Worm (Caenorhabditis elegans) whole organism, L4/young adult: Measurements from ENCODE around the gene znf-622.

ENCODE experiments used
- W03F9.2 ChIP-seq: fragments of 150-350 bp; optimal IDR thresholded peaks from 2 replicates; lab custom pipeline; 2014; ENCODE audit warnings: missing biosample characterization, missing genetic modification characterization
- dao-5 ChIP-seq: sonication (generic microtip); optimal IDR thresholded peaks from 2 replicates; lab custom pipeline; 2016; ENCODE audit warnings: missing genotype, missing genetic modification characterization, moderate library complexity, missing compliant biosample characterization
- him-1 ChIP-seq: sonication (generic microtip); optimal IDR thresholded peaks from 2 replicates; lab custom pipeline; 2016; ENCODE audit warnings: missing genotype, missing genetic modification reagents, missing genetic modification characterization, missing compliant biosample characterization

The znf-622 gene

ce11 chrIII:6380472-6380871, 962 bp upstream of the znf-622 start, which contains the start of gene C16A3.5:
Gene C16A3.5 (plus strand): TSS chrIII:6380772.
- TF ChIP-seq him-1 (tag; lab: Kevin White, UChicago) (no peak), dao-5 (tag; lab: Kevin White, UChicago) (no peak), W03F9.2 (tag; lab: Kevin White, UChicago) (no peak)

- TF ChIP-seq W03F9.2 (tag; lab: Kevin White, UChicago) = no peak
- TF ChIP-seq him-1 (tag; lab: Kevin White, UChicago) = no peak
- TF ChIP-seq dao-5 (tag; lab: Kevin White, UChicago) = no peak
These were observed 1.7 kb downstream of the znf-622 start, which contains the start of gene let-716 for ce11 chrIII:6382987-6383602. Gene let-716 (plus strand): TSS chrIII:6383552.

ce11 chrIII:6389533-6389932, 8.1 kb downstream of the znf-622 start, which contains the start of gene C16A3.2:
Gene C16A3.2 (plus strand): TSS chrIII:6389833.
- TF ChIP-seq him-1 (tag; lab: Kevin White, UChicago) (no peak), dao-5 (tag; lab: Kevin White, UChicago) (no peak), W03F9.2 (tag; lab: Kevin White, UChicago) (no peak)

- TF ChIP-seq W03F9.2 (tag; lab: Kevin White, UChicago) = no peak
- no peak for TF ChIP-seq him-1 (tag; lab: Kevin White, UChicago)
- TF ChIP-seq dao-5 (tag; lab: Kevin White, UChicago) = no peak
These were observed 9.2 kb downstream of the znf-622 start, which contains the start of gene smrc-1 for ce11 chrIII:6390644-6391043. Gene smrc-1 (plus strand): TSS chrIII:6390944.

ce11 chrIII:6395706-6396232, 14.3 kb downstream of the znf-622 start, which contains the start of gene oatr-1:
Gene oatr-1 (minus strand): TSS chrIII:6396182.
- TF ChIP-seq him-1 (tag; lab: Kevin White, UChicago) (no peak), W03F9.2 (tag; lab: Kevin White, UChicago) (no peak), dao-5 (tag; lab: Kevin White, UChicago) (no peak)

- TF ChIP-seq W03F9.2 (tag; lab: Kevin White, UChicago) (no peak), him-1 (tag; lab: Kevin White, UChicago) (no peak), dao-5 (tag; lab: Kevin White, UChicago) (no peak)
These were observed 14.9 kb downstream of the znf-622 start for ce11 chrIII:6396381-6396780.

ce11 chrIII:6398124-6398523, 16.7 kb downstream of the znf-622 start:
- TF ChIP-seq W03F9.2 (tag; lab: Kevin White, UChicago) (no peak), dao-5 (tag; lab: Kevin White, UChicago) (no peak), him-1 (tag; lab: Kevin White, UChicago) (no peak)

ce11 chrIII:6399424-6399823, 18.0 kb downstream of the znf-622 start:
- TF ChIP-seq W03F9.2 (tag; lab: Kevin White, UChicago) (no peak), him-1 (tag; lab: Kevin White, UChicago) (no peak), dao-5 (tag; lab: Kevin White, UChicago) (no peak)

- no peak for TF ChIP-seq dao-5 (tag; lab: Kevin White, UChicago)
- no peak for TF ChIP-seq W03F9.2 (tag; lab: Kevin White, UChicago)
- no peak for TF ChIP-seq him-1 (tag; lab: Kevin White, UChicago)
These were observed 20.9 kb downstream of the znf-622 start for ce11 chrIII:6402346-6402745.

- TF ChIP-seq W03F9.2 (tag; lab: Kevin White, UChicago) = no peak
- no peak for TF ChIP-seq dao-5 (tag; lab: Kevin White, UChicago)
- no peak for TF ChIP-seq him-1 (tag; lab: Kevin White, UChicago)
These were observed 21.4 kb downstream of the znf-622 start for ce11 chrIII:6402810-6403209.

ce11 chrIII:6405121-6405520, 23.7 kb downstream of the znf-622 start:
- TF ChIP-seq W03F9.2 (tag; lab: Kevin White, UChicago) (no peak), him-1 (tag; lab: Kevin White, UChicago) (no peak), dao-5 (tag; lab: Kevin White, UChicago) (no peak)

- no peak for TF ChIP-seq dao-5 (tag; lab: Kevin White, UChicago)
- TF ChIP-seq W03F9.2 (tag; lab: Kevin White, UChicago) = no peak
- no peak for TF ChIP-seq him-1 (tag; lab: Kevin White, UChicago)
These were observed 25.4 kb downstream of the znf-622 start, which contains the start of gene let-756 for ce11 chrIII:6406829-6407228. Gene let-756 (plus strand): TSS chrIII:6407129.

ce11 chrIII:6411430-6411829, 30.0 kb downstream of the znf-622 start:
- TF ChIP-seq dao-5 (tag; lab: Kevin White, UChicago) = no peak
- TF ChIP-seq him-1 (tag; lab: Kevin White, UChicago) = no peak
- TF ChIP-seq W03F9.2 (tag; lab: Kevin White, UChicago) = no peak
